Fruit fly (Drosophila melanogaster): Measurements from ENCODE around the gene Ggt-1.
A peak's percentile ranks its signal among the peaks of the same experiment; 100 is the strongest.

Gene Ggt-1

dm6 chrX:18524594-18525266 lies 12.4 kb upstream of the Ggt-1 start (continued):
- TF ChIP-seq Sox14 (GFP tag; optimal IDR thresholded peaks at IDR 0.05) (peak; percentile 27), CG6808 (GFP tag; optimal IDR thresholded peaks at IDR 0.05) (peak; percentile 58), Ets21C (GFP tag; optimal IDR thresholded peaks at IDR 0.05) (no peak), salr (GFP tag; optimal IDR thresholded peaks at IDR 0.05) (peak in 1 of 2 experiments; percentile 37), Gug (GFP tag; IDR thresholded peaks at IDR 0.05) (no peak), CG6792 (GFP tag; optimal IDR thresholded peaks at IDR 0.05) (peak; percentile 23), ss (GFP tag; optimal IDR thresholded peaks at IDR 0.05) (peak; percentile 48 to 62), esn (GFP tag; optimal IDR thresholded peaks at IDR 0.05) (peak; percentile 41), CG9139 (GFP tag; optimal IDR thresholded peaks at IDR 0.05) (no peak), Smox (GFP tag; optimal IDR thresholded peaks at IDR 0.05) (peak; percentile 9), CG4318 (GFP tag; optimal IDR thresholded peaks at IDR 0.05) (no peak), Hr4 (GFP tag; optimal IDR thresholded peaks at IDR 0.05) (peak; percentile 44), acj6 (GFP tag; optimal IDR thresholded peaks at IDR 0.05) (peak; percentile 22)

dm6 chrX:18523146-18523812 lies 11.0 kb upstream of the Ggt-1 start:
- no peak for TF ChIP-seq esn (GFP tag; optimal IDR thresholded peaks at IDR 0.05)
- TF ChIP-seq svp (GFP tag) = peak; percentile 59
- TF ChIP-seq Hr38 (GFP tag; optimal IDR thresholded peaks at IDR 0.05) = no peak
- TF ChIP-seq ss (GFP tag; optimal IDR thresholded peaks at IDR 0.05) = no peak
- TF ChIP-seq Smox (GFP tag; optimal IDR thresholded peaks at IDR 0.05) = no peak
- no peak for TF ChIP-seq dac (GFP tag; optimal IDR thresholded peaks at IDR 0.05)
- no peak for TF ChIP-seq Hr4 (GFP tag; optimal IDR thresholded peaks at IDR 0.05)
- peak; percentile 35 for TF ChIP-seq Eip78C (GFP tag)
- TF ChIP-seq CG6276 (GFP tag; optimal IDR thresholded peaks at IDR 0.05) = no peak

dm6 chrX:18522395-18523104 lies 10.2 kb upstream of the Ggt-1 start, which contains the start of gene CG6481:
Gene CG6481, minus strand, starts transcription at chrX:18522445.
- no peak for TF ChIP-seq CG4318 (GFP tag; optimal IDR thresholded peaks at IDR 0.05)
- TF ChIP-seq Lpt (GFP tag; optimal IDR thresholded peaks at IDR 0.05) = no peak
- TF ChIP-seq Hr38 (GFP tag; optimal IDR thresholded peaks at IDR 0.05) = no peak
- TF ChIP-seq Eip93F (GFP tag; optimal IDR thresholded peaks at IDR 0.05) = no peak
- no peak for TF ChIP-seq Ets96B (tag; optimal IDR thresholded peaks at IDR 0.05)
- no peak for TF ChIP-seq CG6808 (GFP tag; optimal IDR thresholded peaks at IDR 0.05)
- TF ChIP-seq Ets21C (GFP tag; optimal IDR thresholded peaks at IDR 0.05) = no peak
- TF ChIP-seq Blimp-1 (GFP tag; optimal IDR thresholded peaks at IDR 0.05) = no peak
- TF ChIP-seq Eip78C (GFP tag) = peak; percentile 56
- no peak for TF ChIP-seq ss (GFP tag; optimal IDR thresholded peaks at IDR 0.05)
- no peak for TF ChIP-seq fd59A (GFP tag; optimal IDR thresholded peaks at IDR 0.05)
- no peak for TF ChIP-seq esn (GFP tag; optimal IDR thresholded peaks at IDR 0.05)
- TF ChIP-seq CG10669 (GFP tag; optimal IDR thresholded peaks at IDR 0.05) = no peak
- TF ChIP-seq CG6163 (GFP tag; IDR thresholded peaks at IDR 0.05) = no peak
- no peak for TF ChIP-seq CG16779 (tag; optimal IDR thresholded peaks at IDR 0.05)
- TF ChIP-seq salr (GFP tag; optimal IDR thresholded peaks at IDR 0.05) = no peak
- 0 out of 3 replicates have a peak, but pooled peaks have one; percentile 16 for TF ChIP-seq eg (GFP tag; IDR thresholded peaks at IDR 0.05)

dm6 chrX:18520360-18520759 lies 8.0 kb upstream of the Ggt-1 start:
- TF ChIP-seq fkh (GFP tag; optimal IDR thresholded peaks at IDR 0.05) = no peak
- peak; percentile 15 for TF ChIP-seq Eip78C (GFP tag)
- TF ChIP-seq Ets96B (tag; optimal IDR thresholded peaks at IDR 0.05) = no peak
- TF ChIP-seq CG4318 (GFP tag; optimal IDR thresholded peaks at IDR 0.05) = no peak
- no peak for TF ChIP-seq salr (GFP tag; optimal IDR thresholded peaks at IDR 0.05)

dm6 chrX:18517415-18517814 lies 5.1 kb upstream of the Ggt-1 start:
- TF ChIP-seq eg (GFP tag; IDR thresholded peaks at IDR 0.05) (peak; percentile 58), Hr4 (GFP tag; optimal IDR thresholded peaks at IDR 0.05) (peak; percentile 18), Lpt (GFP tag; optimal IDR thresholded peaks at IDR 0.05) (peak; percentile 47), Sox14 (GFP tag; optimal IDR thresholded peaks at IDR 0.05) (no peak), CG6808 (GFP tag; optimal IDR thresholded peaks at IDR 0.05) (peak; percentile 10), lz (GFP tag; optimal IDR thresholded peaks at IDR 0.05) (peak; percentile 33), ss (GFP tag; optimal IDR thresholded peaks at IDR 0.05) (peak in 1 of 2 experiments; percentile 19), esn (GFP tag; optimal IDR thresholded peaks at IDR 0.05) (peak; percentile 33), net (GFP tag; optimal IDR thresholded peaks at IDR 0.05) (peak; percentile 7), Sox15 (GFP tag; optimal IDR thresholded peaks at IDR 0.05) (no peak), Ets96B (tag; optimal IDR thresholded peaks at IDR 0.05) (no peak), dac (GFP tag; optimal IDR thresholded peaks at IDR 0.05) (peak; percentile 52), achi (GFP tag; optimal IDR thresholded peaks at IDR 0.05) (peak; percentile 19), Met (GFP tag; optimal IDR thresholded peaks at IDR 0.05) (peak; percentile 14), Hr39 (GFP tag; optimal IDR thresholded peaks at IDR 0.05) (peak; percentile 7), CG32006 (GFP tag; optimal IDR thresholded peaks at IDR 0.05) (peak; percentile 39), Eip93F (GFP tag; optimal IDR thresholded peaks at IDR 0.05) (no peak), Eip75B (GFP tag; optimal IDR thresholded peaks at IDR 0.05) (peak; percentile 0), CG15336 (GFP tag; IDR thresholded peaks at IDR 0.05) (peak; percentile 37; the same call in 1 of the 2 replicates)
